Fruit fly (Drosophila melanogaster) whole organism: ENCODE results near the gene ex.

Experiments
- CG8478 ChIP-seq: fragments of >200 bp; optimal IDR thresholded peaks from 2 replicates; lab custom pipeline; 2018; ENCODE audit warnings: inconsistent platforms
- Dll ChIP-seq: fragments of >200 bp; optimal IDR thresholded peaks from 2 replicates; lab custom pipeline; 2017
- EcR ChIP-seq, 2 experiments: fragments of >200 bp; optimal IDR thresholded peaks; 2 replicates each; lab custom pipeline; 2017; ENCODE audit warnings: missing biosample characterization in 2 of 2, missing genetic modification characterization in 2 of 2, missing genetic modification reagents in 2 of 2
- pan ChIP-seq: fragments of >200 bp; optimal IDR thresholded peaks from 2 replicates; lab custom pipeline; 2017
- psq ChIP-seq: fragments of >200 bp; optimal IDR thresholded peaks from 2 replicates; lab custom pipeline; 2017
- usp ChIP-seq: fragments of >200 bp; optimal IDR thresholded peaks from 2 replicates; lab custom pipeline; 2017; ENCODE audit warnings: missing biosample characterization, missing genetic modification characterization, mixed read lengths

ex gene

dm6 chr2L:429680-430484, 1.1 kb upstream of the ex start:
- no peak for TF ChIP-seq CG8478 (lab: Kevin White, UChicago)
- no peak for TF ChIP-seq usp (GFP tag; lab: Kevin White, UChicago)
- TF ChIP-seq pan, result peak; percentile 68
- no peak for TF ChIP-seq EcR (GFP tag; optimal IDR thresholded peaks at IDR 0.05; lab: Kevin White, UChicago)

dm6 chr2L:431629-431984, 580 bp downstream of the ex start:
- TF ChIP-seq usp (GFP tag; lab: Kevin White, UChicago) (no peak), CG8478 (lab: Kevin White, UChicago) (no peak), Dll (lab: Kevin White, UChicago) (no peak), pan (no peak), EcR (GFP tag; optimal IDR thresholded peaks at IDR 0.05; lab: Kevin White, UChicago) (no peak), psq (no peak)

- TF ChIP-seq EcR (GFP tag; optimal IDR thresholded peaks at IDR 0.05; lab: Kevin White, UChicago) (no peak), psq (no peak), usp (GFP tag; lab: Kevin White, UChicago) (no peak), CG8478 (lab: Kevin White, UChicago) (no peak), Dll (lab: Kevin White, UChicago) (no peak), pan (no peak)
These were observed 1.1 kb downstream of the ex start for dm6 chr2L:432119-432518.

- no peak for TF ChIP-seq Dll (lab: Kevin White, UChicago)
- no peak for TF ChIP-seq psq
- TF ChIP-seq EcR (GFP tag; optimal IDR thresholded peaks at IDR 0.05; lab: Kevin White, UChicago), result no peak
- no peak for TF ChIP-seq usp (GFP tag; lab: Kevin White, UChicago)
- no peak for TF ChIP-seq CG8478 (lab: Kevin White, UChicago)
- no peak for TF ChIP-seq pan
These were observed 3.4 kb downstream of the ex start for dm6 chr2L:434439-434838.

dm6 chr2L:435311-435806, 4.3 kb downstream of the ex start:
- no peak for TF ChIP-seq Dll (lab: Kevin White, UChicago)
- no peak for TF ChIP-seq pan
- no peak for TF ChIP-seq usp (GFP tag; lab: Kevin White, UChicago)
- TF ChIP-seq CG8478 (lab: Kevin White, UChicago), result no peak
- no peak for TF ChIP-seq psq
- no peak for TF ChIP-seq EcR (GFP tag; optimal IDR thresholded peaks at IDR 0.05; lab: Kevin White, UChicago)

dm6 chr2L:437498-437897, 6.5 kb downstream of the ex start:
- TF ChIP-seq EcR (GFP tag; optimal IDR thresholded peaks at IDR 0.05; lab: Kevin White, UChicago) (no peak), Dll (lab: Kevin White, UChicago) (no peak), psq (no peak), usp (GFP tag; lab: Kevin White, UChicago) (no peak), CG8478 (lab: Kevin White, UChicago) (no peak), pan (no peak)

- TF ChIP-seq Dll (lab: Kevin White, UChicago), result no peak
- TF ChIP-seq CG8478 (lab: Kevin White, UChicago), result no peak
- no peak for TF ChIP-seq usp (GFP tag; lab: Kevin White, UChicago)
- no peak for TF ChIP-seq EcR (GFP tag; optimal IDR thresholded peaks at IDR 0.05; lab: Kevin White, UChicago)
- TF ChIP-seq psq, result no peak
- TF ChIP-seq pan, result no peak
These were observed 8.3 kb downstream of the ex start for dm6 chr2L:439339-439738.

- TF ChIP-seq Dll (lab: Kevin White, UChicago) (no peak), pan (peak; percentile 81)
These were observed 9.8 kb downstream of the ex start for dm6 chr2L:440638-441454.

- no peak for TF ChIP-seq CG8478 (lab: Kevin White, UChicago)
- no peak for TF ChIP-seq EcR (GFP tag; optimal IDR thresholded peaks at IDR 0.05; lab: Kevin White, UChicago)
- no peak for TF ChIP-seq usp (GFP tag; lab: Kevin White, UChicago)
- TF ChIP-seq Dll (lab: Kevin White, UChicago), result peak; percentile 29
- no peak for TF ChIP-seq psq
- no peak for TF ChIP-seq pan
These were observed 10.4 kb downstream of the ex start for dm6 chr2L:441455-441730.

- no peak for TF ChIP-seq pan
- TF ChIP-seq psq, result no peak
- TF ChIP-seq usp (GFP tag; lab: Kevin White, UChicago), result no peak
- no peak for TF ChIP-seq CG8478 (lab: Kevin White, UChicago)
- TF ChIP-seq Dll (lab: Kevin White, UChicago), result no peak
- no peak for TF ChIP-seq EcR (GFP tag; optimal IDR thresholded peaks at IDR 0.05; lab: Kevin White, UChicago)
These were observed 11.1 kb downstream of the ex start for dm6 chr2L:441927-442691.

dm6 chr2L:447124-447523, 16.1 kb downstream of the ex start:
- no peak for TF ChIP-seq pan
- TF ChIP-seq EcR (GFP tag; optimal IDR thresholded peaks at IDR 0.05; lab: Kevin White, UChicago), result no peak
- TF ChIP-seq CG8478 (lab: Kevin White, UChicago), result no peak
- no peak for TF ChIP-seq usp (GFP tag; lab: Kevin White, UChicago)
- TF ChIP-seq psq, result no peak
- no peak for TF ChIP-seq Dll (lab: Kevin White, UChicago)
